Worm (Caenorhabditis elegans) whole organism, L3 larva: Measurements from ENCODE around the gene zipt-2.1.

Experiments
- aly-2 ChIP-seq: fragments of 150-350 bp; optimal IDR thresholded peaks from 2 replicates; lab custom pipeline; 2014; ENCODE audit warnings: missing biosample characterization, missing genetic modification characterization
- ama-1 ChIP-seq: fragments of 150-350 bp; optimal IDR thresholded peaks from 2 replicates; lab custom pipeline; 2018
- ceh-28 ChIP-seq: fragments of 150-350 bp; optimal IDR thresholded peaks from 2 replicates; lab custom pipeline; 2014; ENCODE audit warnings: missing biosample characterization, missing genetic modification reagents, missing genetic modification characterization
- ceh-9 ChIP-seq: sonication (generic microtip); optimal IDR thresholded peaks from 2 replicates; lab custom pipeline; 2018; ENCODE audit warnings: missing biosample characterization, missing genetic modification characterization
- daf-12 ChIP-seq: fragments of 150-350 bp; optimal IDR thresholded peaks from 2 replicates; lab custom pipeline; 2014; ENCODE audit warnings: missing biosample characterization, missing genetic modification reagents, missing genetic modification characterization
- egl-27 ChIP-seq: sonication (generic microtip); optimal IDR thresholded peaks from 4 replicates; lab custom pipeline; 2017; ENCODE audit warnings: missing biosample characterization, missing genetic modification reagents, missing genetic modification characterization
- egl-5 ChIP-seq: fragments of 150-350 bp; optimal IDR thresholded peaks from 2 replicates; lab custom pipeline; 2017; ENCODE audit warnings: missing biosample characterization, missing genetic modification reagents, missing genetic modification characterization, inconsistent platforms
- elt-1 ChIP-seq: fragments of 150-350 bp; optimal IDR thresholded peaks from 2 replicates; lab custom pipeline; 2014; ENCODE audit warnings: missing biosample characterization, missing genetic modification characterization
- elt-2 ChIP-seq: sonication (generic microtip); optimal IDR thresholded peaks from 2 replicates; lab custom pipeline; 2016; ENCODE audit warnings: missing genetic modification reagents, mild to moderate bottlenecking, missing genetic modification characterization, missing compliant biosample characterization
- elt-3 ChIP-seq, 3 experiments: fragments of 150-350 bp in 1 of 3; sonication (generic microtip) in 2 of 3; optimal IDR thresholded peaks; 2 replicates in 2 of 3; 4 replicates in 1 of 3; lab custom pipeline; 2014 to 2017; ENCODE audit warnings: missing biosample characterization in 3 of 3, missing genetic modification characterization in 3 of 3
- eor-1 ChIP-seq, 2 experiments: fragments of 150-350 bp; optimal IDR thresholded peaks; 2 replicates each; lab custom pipeline; 2014 to 2018; ENCODE audit warnings: missing biosample characterization in 2 of 2, missing genetic modification characterization in 2 of 2
- fkh-10 ChIP-seq: sonication (generic microtip); optimal IDR thresholded peaks from 2 replicates; lab custom pipeline; 2017; ENCODE audit warnings: missing biosample characterization, missing genetic modification reagents, missing genetic modification characterization
- fos-1 ChIP-seq: fragments of 150-350 bp; optimal IDR thresholded peaks from 2 replicates; lab custom pipeline; 2014; ENCODE audit warnings: missing biosample characterization, missing genetic modification characterization
- hmg-11 ChIP-seq: sonication (generic microtip); optimal IDR thresholded peaks from 2 replicates; lab custom pipeline; 2016; ENCODE audit warnings: missing genetic modification characterization, missing compliant biosample characterization
- jun-1 ChIP-seq: fragments of 150-350 bp; optimal IDR thresholded peaks from 2 replicates; lab custom pipeline; 2014; ENCODE audit warnings: missing biosample characterization, missing genetic modification reagents, missing genetic modification characterization
- lin-15B ChIP-seq: fragments of 150-350 bp; optimal IDR thresholded peaks from 2 replicates; lab custom pipeline; 2014; ENCODE audit warnings: missing biosample characterization, missing genetic modification characterization
- lin-39 ChIP-seq: fragments of 150-350 bp; optimal IDR thresholded peaks from 2 replicates; lab custom pipeline; 2018; ENCODE audit warnings: missing biosample characterization, missing genetic modification reagents, missing genetic modification characterization
- mdl-1 ChIP-seq: fragments of 150-350 bp; optimal IDR thresholded peaks from 2 replicates; lab custom pipeline; 2014; ENCODE audit warnings: missing biosample characterization, missing genetic modification characterization
- mml-1 ChIP-seq: fragments of 150-350 bp; sonication (generic microtip); optimal IDR thresholded peaks from 3 replicates; lab custom pipeline; 2014; ENCODE audit warnings: missing biosample characterization, missing genetic modification characterization
- nfya-1 ChIP-seq: sonication (generic microtip); optimal IDR thresholded peaks from 2 replicates; lab custom pipeline; 2017; ENCODE audit warnings: missing genetic modification characterization, mild to moderate bottlenecking, missing compliant biosample characterization, antibody characterized with exemption, moderate library complexity; ENCODE audit not compliant: insufficient read depth
- nhr-23 ChIP-seq: fragments of 150-350 bp; optimal IDR thresholded peaks from 2 replicates; lab custom pipeline; 2014; ENCODE audit warnings: missing biosample characterization, missing genetic modification reagents, missing genetic modification characterization
- nhr-25 ChIP-seq: sonication (generic microtip); optimal IDR thresholded peaks from 2 replicates; lab custom pipeline; 2017; ENCODE audit warnings: missing biosample characterization, missing genetic modification characterization
- nhr-28 ChIP-seq: fragments of 150-350 bp; optimal IDR thresholded peaks from 2 replicates; lab custom pipeline; 2014; ENCODE audit warnings: missing biosample characterization, missing genetic modification characterization
- nhr-43 ChIP-seq: sonication (generic microtip); optimal IDR thresholded peaks from 2 replicates; lab custom pipeline; 2016; ENCODE audit warnings: mild to moderate bottlenecking, missing genetic modification characterization, missing compliant biosample characterization; ENCODE audit not compliant: poor library complexity, severe bottlenecking
- pha-4 ChIP-seq: fragments of 150-350 bp; optimal IDR thresholded peaks from 2 replicates; lab custom pipeline; 2014; ENCODE audit warnings: missing biosample characterization, missing genetic modification reagents, missing genetic modification characterization
- pqm-1 ChIP-seq: fragments of 150-350 bp; optimal IDR thresholded peaks from 2 replicates; lab custom pipeline; 2017; ENCODE audit warnings: missing biosample characterization, missing genetic modification characterization, inconsistent platforms
- sea-2 ChIP-seq: fragments of 150-350 bp; sonication (generic microtip); optimal IDR thresholded peaks from 4 replicates; lab custom pipeline; 2014; ENCODE audit warnings: missing biosample characterization, missing genetic modification reagents, missing genetic modification characterization
- tbx-2 ChIP-seq: sonication (generic microtip); optimal IDR thresholded peaks from 2 replicates; lab custom pipeline; 2016; ENCODE audit warnings: mild to moderate bottlenecking, missing genetic modification characterization, missing compliant biosample characterization
- unc-62 ChIP-seq: fragments of 150-350 bp; sonication (generic microtip); optimal IDR thresholded peaks from 4 replicates; lab custom pipeline; 2014; ENCODE audit warnings: missing biosample characterization, missing genetic modification reagents, missing genetic modification characterization
- zag-1 ChIP-seq: fragments of 150-350 bp; optimal IDR thresholded peaks from 2 replicates; lab custom pipeline; 2014; ENCODE audit warnings: missing biosample characterization, missing genetic modification characterization

The zipt-2.1 gene

ce11 chrIV:10784085-10784484 is 15.4 kb upstream of the zipt-2.1 start:
- TF ChIP-seq nfya-1 (tag; lab: Kevin White, UChicago) = no peak
- TF ChIP-seq nhr-43 = peak; percentile 69
- TF ChIP-seq fos-1 (tag; lab: Kevin White, UChicago) = no peak
- peak in 2 of 3 experiments; percentile 67 to 73 for TF ChIP-seq elt-3 (tag; optimal IDR thresholded peaks at IDR 0.05; lab: Kevin White, UChicago)
- no peak for TF ChIP-seq jun-1
- peak; percentile 63 for TF ChIP-seq nhr-23 (tag; lab: Kevin White, UChicago)
- peak; percentile 38 for TF ChIP-seq nhr-25 (tag; lab: Kevin White, UChicago)

- TF ChIP-seq unc-62 (GFP tag; lab: Kevin White, UChicago) = no peak
- TF ChIP-seq ceh-9 (tag; lab: Kevin White, UChicago) = no peak
- TF ChIP-seq sea-2 (GFP tag; lab: Kevin White, UChicago) = no peak
- TF ChIP-seq hmg-11 = no peak
- TF ChIP-seq nfya-1 (tag; lab: Kevin White, UChicago) = no peak
- no peak for TF ChIP-seq daf-12
- TF ChIP-seq zag-1 (tag; lab: Kevin White, UChicago) = no peak
- no peak for TF ChIP-seq aly-2 (tag; lab: Kevin White, UChicago)
- TF ChIP-seq fkh-10 (GFP tag; lab: Kevin White, UChicago) = no peak
- TF ChIP-seq egl-5 (tag; lab: Kevin White, UChicago) = no peak
- no peak for TF ChIP-seq nhr-43
- no peak for TF ChIP-seq eor-1 (tag; optimal IDR thresholded peaks at IDR 0.05; lab: Kevin White, UChicago)
Observed at ce11 chrIV:10786731-10787130, 12.7 kb upstream of the zipt-2.1 start, which contains the start of gene srd-7. TSS of gene srd-7 (minus strand) at chrIV:10786831.

- TF ChIP-seq daf-12 = no peak
- peak; percentile 31 for TF ChIP-seq nhr-25 (tag; lab: Kevin White, UChicago)
Observed at ce11 chrIV:10790353-10790752, 9.1 kb upstream of the zipt-2.1 start, which contains the start of gene pept-2. TSS of gene pept-2 (plus strand) at chrIV:10790653.

- TF ChIP-seq ama-1 = no peak
- no peak for TF ChIP-seq elt-3 (tag; optimal IDR thresholded peaks at IDR 0.05; lab: Kevin White, UChicago)
- TF ChIP-seq tbx-2 (tag; lab: Kevin White, UChicago) = no peak
- no peak for TF ChIP-seq sea-2 (GFP tag; lab: Kevin White, UChicago)
- TF ChIP-seq mml-1 (tag; lab: Kevin White, UChicago) = no peak
- peak; percentile 76 for TF ChIP-seq elt-2 (tag; lab: Kevin White, UChicago)
- TF ChIP-seq pqm-1 (tag; lab: Kevin White, UChicago) = peak; percentile 41
- TF ChIP-seq daf-12 = no peak
- TF ChIP-seq pha-4 (tag; lab: Kevin White, UChicago) = peak; percentile 77
Observed at ce11 chrIV:10795678-10796077, 3.8 kb upstream of the zipt-2.1 start.

- TF ChIP-seq lin-15B (tag; lab: Kevin White, UChicago) (no peak), elt-2 (tag; lab: Kevin White, UChicago) (peak; percentile 78), zag-1 (tag; lab: Kevin White, UChicago) (no peak), mdl-1 (tag; lab: Kevin White, UChicago) (no peak), egl-27 (tag; lab: Kevin White, UChicago) (no peak), pqm-1 (tag; lab: Kevin White, UChicago) (peak; percentile 56), lin-39 (no peak)
Observed at ce11 chrIV:10796707-10797106, 2.7 kb upstream of the zipt-2.1 start.

- TF ChIP-seq elt-2 (tag; lab: Kevin White, UChicago) (peak; percentile 40), ceh-28 (no peak), pqm-1 (tag; lab: Kevin White, UChicago) (peak; percentile 30)
Observed at ce11 chrIV:10798604-10799003, 850 bp upstream of the zipt-2.1 start.

- no peak for TF ChIP-seq tbx-2 (tag; lab: Kevin White, UChicago)
- no peak for TF ChIP-seq elt-1
- no peak for TF ChIP-seq lin-39
- no peak for TF ChIP-seq nhr-28 (tag; lab: Kevin White, UChicago)
- TF ChIP-seq elt-2 (tag; lab: Kevin White, UChicago) = no peak
- TF ChIP-seq sea-2 (GFP tag; lab: Kevin White, UChicago) = no peak
- no peak for TF ChIP-seq fos-1 (tag; lab: Kevin White, UChicago)
- no peak for TF ChIP-seq hmg-11
- no peak for TF ChIP-seq egl-5 (tag; lab: Kevin White, UChicago)
- TF ChIP-seq eor-1 (tag; optimal IDR thresholded peaks at IDR 0.05; lab: Kevin White, UChicago) = no peak
Observed at ce11 chrIV:10803973-10804372, 4.5 kb downstream of the zipt-2.1 start.
